Fruit fly (Drosophila melanogaster) whole organism, embryonic: ENCODE measurements around the gene CG14835.

Experiments used
- Blimp-1 ChIP-seq: fragments of 200-800 bp; sonication (Bioruptor generic); optimal IDR thresholded peaks from 3 replicates; lab custom pipeline; 2018; ENCODE audit warnings: missing biosample characterization, missing genetic modification characterization, mild to moderate bottlenecking, moderate library complexity, missing genetic modification reagents
- Bteb2 ChIP-seq: fragments of 200-800 bp; sonication (Bioruptor generic); optimal IDR thresholded peaks from 2 replicates; lab custom pipeline; 2016; ENCODE audit warnings: missing biosample characterization, missing genetic modification characterization
- CG10147 ChIP-seq: fragments of 200-800 bp; sonication (Bioruptor generic); optimal IDR thresholded peaks from 2 replicates; lab custom pipeline; 2019; ENCODE audit warnings: missing biosample characterization, mild to moderate bottlenecking, missing genetic modification characterization, moderate library complexity
- CG10274 ChIP-seq: fragments of 200-800 bp; sonication (Bioruptor generic); optimal IDR thresholded peaks from 3 replicates; lab custom pipeline; 2017; ENCODE audit warnings: missing biosample characterization, mild to moderate bottlenecking, missing genetic modification characterization
- CG11560 ChIP-seq: fragments of 200-800 bp; sonication (Bioruptor generic); IDR thresholded peaks from 3 replicates; pipeline ENCODE4 v1.3.6; 2022; ENCODE audit warnings: missing biosample characterization, missing genetic modification characterization
- CG12155 ChIP-seq: fragments of 200-800 bp; sonication (Bioruptor generic); optimal IDR thresholded peaks from 3 replicates; lab custom pipeline; 2016; ENCODE audit warnings: missing biosample characterization, missing genetic modification characterization
- CG12744 ChIP-seq: fragments of 200-800 bp; sonication (Bioruptor generic); optimal IDR thresholded peaks from 2 replicates; lab custom pipeline; 2016; ENCODE audit warnings: missing biosample characterization, missing genetic modification characterization
- CG13287 ChIP-seq: fragments of 200-800 bp; sonication (Bioruptor generic); IDR thresholded peaks from 2 replicates; pipeline ENCODE4 v1.3.6; 2022; ENCODE audit warnings: missing biosample characterization, missing genetic modification characterization; ENCODE audit not compliant: partially characterized antibody
- CG15073 ChIP-seq: fragments of 200-800 bp; sonication (Bioruptor generic); optimal IDR thresholded peaks from 2 replicates; lab custom pipeline; 2016; ENCODE audit warnings: missing biosample characterization, missing genetic modification characterization
- CG15601 ChIP-seq: fragments of 200-800 bp; sonication (Bioruptor generic); optimal IDR thresholded peaks from 3 replicates; lab custom pipeline; 2019; ENCODE audit warnings: missing biosample characterization, mild to moderate bottlenecking, missing genetic modification characterization, moderate library complexity
- CG17802 ChIP-seq: fragments of 200-800 bp; sonication (Bioruptor generic); optimal IDR thresholded peaks from 2 replicates; lab custom pipeline; 2018; ENCODE audit warnings: missing biosample characterization, mild to moderate bottlenecking, missing genetic modification characterization, moderate library complexity
- CG17912 ChIP-seq: fragments of 200-800 bp; sonication (Bioruptor generic); optimal IDR thresholded peaks from 2 replicates; lab custom pipeline; 2018; ENCODE audit warnings: missing biosample characterization, mild to moderate bottlenecking, missing genetic modification characterization
- CG18262 ChIP-seq: fragments of 200-800 bp; optimal IDR thresholded peaks from 3 replicates; lab custom pipeline; 2019; ENCODE audit warnings: missing biosample characterization, mild to moderate bottlenecking, missing genetic modification characterization, moderate library complexity
- CG2712 ChIP-seq: fragments of 200-800 bp; optimal IDR thresholded peaks from 3 replicates; lab custom pipeline; 2019; ENCODE audit warnings: missing biosample characterization, mild to moderate bottlenecking, missing genetic modification characterization, moderate library complexity
- CG2875 ChIP-seq: fragments of 200-800 bp; sonication (Bioruptor generic); optimal IDR thresholded peaks from 2 replicates; lab custom pipeline; 2017; ENCODE audit warnings: missing biosample characterization, mild to moderate bottlenecking, missing genetic modification characterization, missing genetic modification reagents
- CG3163 ChIP-seq: fragments of 200-800 bp; sonication (Bioruptor generic); optimal IDR thresholded peaks from 3 replicates; lab custom pipeline; 2016; ENCODE audit warnings: missing biosample characterization, missing genetic modification characterization
- CG34224 ChIP-seq: fragments of 200-800 bp; sonication (Bioruptor generic); IDR thresholded peaks from 3 replicates; pipeline ENCODE4 v1.3.6; 2022; ENCODE audit warnings: missing biosample characterization, missing genetic modification characterization; ENCODE audit not compliant: partially characterized antibody
- CG3726 ChIP-seq: fragments of 200-800 bp; sonication (Bioruptor generic); IDR thresholded peaks from 3 replicates; pipeline ENCODE4, ENCODE4 v1.3.6; 2022; ENCODE audit warnings: missing biosample characterization, missing genetic modification characterization
- CG4617 ChIP-seq: fragments of 200-800 bp; sonication (Bioruptor generic); optimal IDR thresholded peaks from 3 replicates; lab custom pipeline; 2016; ENCODE audit warnings: missing biosample characterization, missing genetic modification characterization, borderline replicate concordance
- CG6791 ChIP-seq: fragments of 200-800 bp; sonication (Bioruptor generic); IDR thresholded peaks from 3 replicates; pipeline ENCODE4 v1.3.6; 2022; ENCODE audit warnings: missing biosample characterization, missing genetic modification characterization; ENCODE audit not compliant: partially characterized antibody
- CG6854 ChIP-seq: fragments of 200-800 bp; sonication (Bioruptor generic); optimal IDR thresholded peaks from 3 replicates; lab custom pipeline; 2017; ENCODE audit warnings: missing biosample characterization, mild to moderate bottlenecking, missing genetic modification characterization
- CG7745 ChIP-seq: fragments of 200-800 bp; sonication (Bioruptor generic); optimal IDR thresholded peaks from 2 replicates; lab custom pipeline; 2018; ENCODE audit warnings: missing biosample characterization, mild to moderate bottlenecking, missing genetic modification characterization, moderate library complexity
- CG7786 ChIP-seq: fragments of 200-800 bp; sonication (Bioruptor generic); optimal IDR thresholded peaks from 2 replicates; lab custom pipeline; 2016; ENCODE audit warnings: missing biosample characterization, missing genetic modification characterization
- CG9932 ChIP-seq: fragments of 200-800 bp; sonication (Bioruptor generic); IDR thresholded peaks from 2 replicates; pipeline ENCODE4 v1.3.6; 2022; ENCODE audit warnings: missing biosample characterization, missing genetic modification characterization
- D19A ChIP-seq: fragments of 200-800 bp; optimal IDR thresholded peaks from 3 replicates; lab custom pipeline; 2019; ENCODE audit warnings: missing biosample characterization, mild to moderate bottlenecking, missing genetic modification characterization, moderate library complexity
- Deaf1 ChIP-seq: fragments of 200-800 bp; optimal IDR thresholded peaks from 3 replicates; lab custom pipeline; 2019; ENCODE audit warnings: missing biosample characterization, mild to moderate bottlenecking, missing genetic modification characterization, moderate library complexity
- Dek ChIP-seq: fragments of 200-800 bp; sonication (Bioruptor generic); optimal IDR thresholded peaks from 3 replicates; lab custom pipeline; 2019; ENCODE audit warnings: missing biosample characterization, mild to moderate bottlenecking, missing genetic modification characterization, moderate library complexity
- Doc3 ChIP-seq: fragments of 200-800 bp; sonication (Bioruptor generic); IDR thresholded peaks from 3 replicates; pipeline ENCODE4 v1.3.6; 2022; ENCODE audit warnings: missing biosample characterization, missing genetic modification characterization; ENCODE audit not compliant: partially characterized antibody
- Hsf ChIP-seq: fragments of 200-800 bp; sonication (Bioruptor generic); optimal IDR thresholded peaks from 3 replicates; lab custom pipeline; 2016; ENCODE audit warnings: missing biosample characterization, missing genetic modification characterization
- Mad ChIP-seq: fragments of 200-800 bp; sonication (Bioruptor generic); optimal IDR thresholded peaks from 2 replicates; lab custom pipeline; 2016; ENCODE audit warnings: missing biosample characterization, missing genetic modification characterization
- Ravus ChIP-seq: fragments of 200-800 bp; sonication (Bioruptor generic); IDR thresholded peaks from 2 replicates; pipeline ENCODE4 v1.3.6; 2022; ENCODE audit warnings: missing biosample characterization, missing genetic modification characterization
- Spps ChIP-seq: fragments of 200-800 bp; sonication (Bioruptor generic); optimal IDR thresholded peaks from 2 replicates; lab custom pipeline; 2018; ENCODE audit warnings: missing biosample characterization, mild to moderate bottlenecking, missing genetic modification characterization
- br ChIP-seq: fragments of >200 bp; optimal IDR thresholded peaks from 2 replicates; lab custom pipeline; 2017
- crc ChIP-seq: fragments of 200-800 bp; sonication (Bioruptor generic); optimal IDR thresholded peaks from 2 replicates; lab custom pipeline; 2016; ENCODE audit warnings: missing biosample characterization, missing genetic modification characterization
- crol ChIP-seq: fragments of 200-800 bp; sonication (Bioruptor generic); IDR thresholded peaks from 2 replicates; pipeline ENCODE4 v1.3.6; 2022; ENCODE audit warnings: missing biosample characterization, missing genetic modification characterization
- dati ChIP-seq: fragments of 200-800 bp; sonication (Bioruptor generic); IDR thresholded peaks from 2 replicates; pipeline ENCODE4 v1.3.6; 2022; ENCODE audit warnings: missing biosample characterization, missing genetic modification characterization
- dysf ChIP-seq: fragments of 200-800 bp; sonication (Bioruptor generic); IDR thresholded peaks from 3 replicates; pipeline ENCODE4 v1.3.6; 2022; ENCODE audit warnings: missing biosample characterization, missing genetic modification characterization
- en ChIP-seq: fragments of 200-800 bp; sonication (Bioruptor generic); optimal IDR thresholded peaks from 2 replicates; lab custom pipeline; 2016; ENCODE audit warnings: missing biosample characterization, missing genetic modification characterization
- fd3F ChIP-seq: fragments of 200-800 bp; sonication (Bioruptor generic); optimal IDR thresholded peaks from 2 replicates; lab custom pipeline; 2018; ENCODE audit warnings: missing biosample characterization, mild to moderate bottlenecking, missing genetic modification characterization, moderate library complexity
- gsb ChIP-seq: fragments of 200-800 bp; sonication (Bioruptor generic); IDR thresholded peaks from 2 replicates; pipeline ENCODE4 v1.3.6; 2022; ENCODE audit warnings: missing biosample characterization, missing genetic modification characterization
- kah ChIP-seq: fragments of 200-800 bp; sonication (Bioruptor generic); optimal IDR thresholded peaks from 2 replicates; lab custom pipeline; 2018; ENCODE audit warnings: missing biosample characterization, mild to moderate bottlenecking, missing genetic modification characterization
- klu ChIP-seq: fragments of 200-800 bp; sonication (Bioruptor generic); IDR thresholded peaks from 2 replicates; pipeline ENCODE4 v1.3.6; 2022; ENCODE audit warnings: missing biosample characterization, missing genetic modification characterization
- prd ChIP-seq, 3 experiments: fragments of >200 bp in 2 of 3; fragments of 200-800 bp in 1 of 3; sonication (Bioruptor generic) in 1 of 3; optimal IDR thresholded peaks in 2 of 3; IDR thresholded peaks in 1 of 3; 2 replicates in 2 of 3; 3 replicates in 1 of 3; pipeline versions ENCODE4 v1.3.6 to Lab custom; 2017 to 2022; ENCODE audit warnings: missing biosample characterization in 1 of 3, missing genetic modification characterization in 1 of 3
- tin ChIP-seq: fragments of 200-800 bp; sonication (Bioruptor generic); optimal IDR thresholded peaks from 3 replicates; lab custom pipeline; 2016; ENCODE audit warnings: missing biosample characterization, missing genetic modification characterization
- unpg ChIP-seq: fragments of 200-800 bp; sonication (Bioruptor generic); optimal IDR thresholded peaks from 3 replicates; lab custom pipeline; 2018; ENCODE audit warnings: missing biosample characterization, mild to moderate bottlenecking, missing genetic modification characterization, moderate library complexity
- zen ChIP-seq: fragments of 200-800 bp; sonication (Bioruptor generic); optimal IDR thresholded peaks from 3 replicates; lab custom pipeline; 2018; ENCODE audit warnings: missing biosample characterization, mild to moderate bottlenecking, missing genetic modification characterization, moderate library complexity
- zen2 ChIP-seq: fragments of 200-800 bp; sonication (Bioruptor generic); IDR thresholded peaks from 3 replicates; pipeline ENCODE4 v1.3.6; 2022; ENCODE audit warnings: missing biosample characterization, missing genetic modification characterization; ENCODE audit not compliant: partially characterized antibody

CG14835 gene

DNA sequence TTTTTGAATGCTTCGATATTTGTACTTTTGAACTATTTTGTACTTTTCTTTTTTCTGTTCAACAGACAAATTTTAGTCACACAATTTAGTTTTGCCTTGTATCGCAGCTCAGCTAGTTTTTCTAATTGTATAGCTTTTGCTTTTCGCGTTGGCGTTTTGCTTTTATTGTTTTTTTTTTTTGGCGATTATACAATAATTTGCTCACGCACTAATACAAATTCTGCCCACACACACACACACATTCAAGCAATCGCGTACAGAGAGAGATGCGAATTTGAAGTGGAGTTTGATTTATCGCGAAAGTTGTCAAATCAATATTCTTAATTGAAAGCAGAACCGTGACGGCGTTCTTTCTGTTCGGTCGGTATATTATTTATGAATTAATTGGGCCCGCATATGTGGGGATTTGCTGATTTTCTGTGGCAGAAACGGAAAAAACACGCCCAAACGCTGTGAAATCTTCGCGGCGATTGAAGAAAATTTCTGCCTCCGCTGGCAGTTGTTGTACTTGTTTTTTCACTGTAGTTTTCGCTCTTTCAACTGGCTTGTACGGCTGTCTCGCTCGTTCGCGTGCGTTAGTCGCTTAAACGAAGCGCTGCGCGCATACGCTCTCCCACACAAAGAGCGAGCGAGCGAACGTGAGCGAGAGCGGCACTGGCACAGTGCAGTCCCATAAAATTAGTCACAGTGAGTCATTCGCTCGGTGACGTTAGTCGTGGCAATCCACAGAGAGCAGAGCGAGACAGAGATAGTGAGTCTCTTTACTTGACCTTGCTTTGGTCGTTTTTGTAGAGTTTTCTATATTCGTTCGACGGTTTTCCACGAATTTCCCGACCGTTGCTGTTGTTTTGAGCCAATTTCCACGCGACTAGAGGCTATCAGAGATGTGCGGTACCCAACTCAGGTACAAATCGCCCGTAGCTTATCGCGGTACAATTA, 2.3 kb downstream of the CG14835 start, which contains the start of gene Rac2:
TSS of gene Rac2 (minus strand) at position 476 of the 939 bp plus-strand sequence.
- TF ChIP-seq CG6791 (GFP tag; lab: Robert Waterston, UW), result peak; percentile 57; the same call in 1 of the 3 replicates
- TF ChIP-seq Blimp-1 (GFP tag; lab: Kevin White, UChicago), result no peak
- peak; percentile 23 for TF ChIP-seq CG2712 (tag; lab: Kevin White, UChicago)
- TF ChIP-seq Doc3 (GFP tag; lab: Robert Waterston, UW), result no peak
- no peak for TF ChIP-seq Ravus (GFP tag; lab: Robert Waterston, UW)
- no peak for TF ChIP-seq Mad (GFP tag; lab: Kevin White, UChicago)
- peak; percentile 23 for TF ChIP-seq kah (GFP tag; lab: Kevin White, UChicago)
- TF ChIP-seq CG12744 (GFP tag; lab: Kevin White, UChicago), result no peak
- peak; percentile 56; the same call in 1 of the 2 replicates for TF ChIP-seq CG13287 (GFP tag; lab: Robert Waterston, UW)
- TF ChIP-seq klu (GFP tag; lab: Robert Waterston, UW), result no peak
- TF ChIP-seq CG3163 (GFP tag; lab: Kevin White, UChicago), result peak; percentile 89
- peak; percentile 40; the same call in 1 of the 3 replicates for TF ChIP-seq dysf (GFP tag; lab: Robert Waterston, UW)
- no peak for TF ChIP-seq CG2875 (GFP tag; lab: Kevin White, UChicago)
- no peak for TF ChIP-seq CG17912 (GFP tag; lab: Kevin White, UChicago)
- TF ChIP-seq Hsf (GFP tag; lab: Kevin White, UChicago), result peak; percentile 22
- TF ChIP-seq CG6854 (GFP tag; lab: Kevin White, UChicago), result no peak
- TF ChIP-seq zen2 (GFP tag; lab: Robert Waterston, UW), result 0 out of 3 replicates have a peak, but pooled peaks have one; percentile 41
- TF ChIP-seq CG17802 (tag; lab: Kevin White, UChicago), result no peak
- TF ChIP-seq CG11560, result no peak
- TF ChIP-seq unpg (GFP tag; lab: Kevin White, UChicago), result no peak
- no peak for TF ChIP-seq br (lab: Kevin White, UChicago)
- TF ChIP-seq CG3726, result no peak
- TF ChIP-seq CG18262 (tag; lab: Kevin White, UChicago), result peak; percentile 11
- no peak for TF ChIP-seq tin (GFP tag; lab: Kevin White, UChicago)
- TF ChIP-seq crc (GFP tag; lab: Kevin White, UChicago), result no peak
- no peak for TF ChIP-seq zen
- peak; percentile 79 for TF ChIP-seq Deaf1 (tag; lab: Kevin White, UChicago)
- peak; percentile 64 for TF ChIP-seq CG15601
- peak; percentile 48; the same call in 1 of the 2 replicates for TF ChIP-seq crol (GFP tag; lab: Robert Waterston, UW)
- peak; percentile 36 for TF ChIP-seq Bteb2
- peak; percentile 42; the same call in 2 of the 3 replicates for TF ChIP-seq CG34224 (GFP tag; lab: Robert Waterston, UW)
- peak; percentile 52 for TF ChIP-seq CG9932 (GFP tag; lab: Robert Waterston, UW)
- TF ChIP-seq en, result no peak
- no peak for TF ChIP-seq fd3F
- TF ChIP-seq CG7745, result no peak
- TF ChIP-seq CG10274, result no peak
- peak; percentile 30 for TF ChIP-seq CG12155 (GFP tag; lab: Kevin White, UChicago)
- TF ChIP-seq CG15073, result peak; percentile 100
- TF ChIP-seq gsb, result 0 out of 2 replicates have a peak, but pooled peaks have one; percentile 7
- no peak for TF ChIP-seq prd (optimal IDR thresholded peaks at IDR 0.05; lab: Kevin White, UChicago)
- TF ChIP-seq prd (GFP tag; IDR thresholded peaks at IDR 0.05; lab: Robert Waterston, UW), result peak; percentile 33; the same call in 2 of the 3 replicates
- no peak for TF ChIP-seq CG4617 (GFP tag; lab: Kevin White, UChicago)
- TF ChIP-seq D19A, result peak; percentile 89
- TF ChIP-seq Dek (tag; lab: Kevin White, UChicago), result no peak
- peak; percentile 53 for TF ChIP-seq CG7786 (GFP tag; lab: Kevin White, UChicago)
- TF ChIP-seq CG10147 (GFP tag; lab: Kevin White, UChicago), result no peak
- TF ChIP-seq Spps (tag; lab: Kevin White, UChicago), result no peak
- TF ChIP-seq dati (GFP tag; lab: Robert Waterston, UW), result no peak
